Worm (Caenorhabditis elegans) whole organism, L2 larva: Measurements from ENCODE around the gene dhs-8.
A peak's percentile ranks its signal among the peaks of the same experiment; 100 is the strongest.

ENCODE experiments used
- ama-1 ChIP-seq: fragments of 150-350 bp; optimal IDR thresholded peaks from 2 replicates; lab custom pipeline; 2018; ENCODE audit warnings: inconsistent platforms
- blmp-1 ChIP-seq: sonication (generic microtip); optimal IDR thresholded peaks from 2 replicates; lab custom pipeline; 2017; ENCODE audit warnings: missing genetic modification characterization, mild to moderate bottlenecking, missing compliant biosample characterization, antibody characterized with exemption, moderate library complexity; ENCODE audit not compliant: insufficient read depth
- egl-27 ChIP-seq: sonication (generic microtip); optimal IDR thresholded peaks from 3 replicates; lab custom pipeline; 2017; ENCODE audit warnings: missing biosample characterization, missing genetic modification reagents, missing genetic modification characterization
- elt-3 ChIP-seq: sonication (generic microtip); optimal IDR thresholded peaks from 2 replicates; lab custom pipeline; 2017; ENCODE audit warnings: missing biosample characterization, missing genetic modification characterization
- gmeb-1 ChIP-seq: fragments of 150-350 bp; optimal IDR thresholded peaks from 2 replicates; lab custom pipeline; 2014; ENCODE audit warnings: missing biosample characterization, missing genetic modification characterization
- lin-13 ChIP-seq: fragments of 150-350 bp; optimal IDR thresholded peaks from 2 replicates; lab custom pipeline; 2014; ENCODE audit warnings: missing biosample characterization, missing genetic modification reagents, missing genetic modification characterization
- mab-5 ChIP-seq: fragments of 150-350 bp; optimal IDR thresholded peaks from 2 replicates; lab custom pipeline; 2014; ENCODE audit warnings: missing biosample characterization, missing genetic modification characterization
- nhr-23 ChIP-seq: fragments of 150-350 bp; optimal IDR thresholded peaks from 2 replicates; lab custom pipeline; 2014; ENCODE audit warnings: missing biosample characterization, missing genetic modification reagents, missing genetic modification characterization
- nhr-25 ChIP-seq: fragments of 150-350 bp; sonication (generic microtip); optimal IDR thresholded peaks from 3 replicates; lab custom pipeline; 2014; ENCODE audit warnings: missing biosample characterization, missing genetic modification characterization
- skn-1 ChIP-seq: sonication (generic microtip); optimal IDR thresholded peaks from 2 replicates; lab custom pipeline; 2017; ENCODE audit warnings: missing biosample characterization, missing genetic modification characterization
- snpc-4 ChIP-seq: fragments of 150-350 bp; optimal IDR thresholded peaks from 2 replicates; lab custom pipeline; 2014; ENCODE audit warnings: missing biosample characterization, missing genetic modification characterization
- unc-55 ChIP-seq: fragments of 150-350 bp; sonication (generic microtip); optimal IDR thresholded peaks from 3 replicates; lab custom pipeline; 2014; ENCODE audit warnings: missing biosample characterization, missing genetic modification reagents, missing genetic modification characterization

DNA sequence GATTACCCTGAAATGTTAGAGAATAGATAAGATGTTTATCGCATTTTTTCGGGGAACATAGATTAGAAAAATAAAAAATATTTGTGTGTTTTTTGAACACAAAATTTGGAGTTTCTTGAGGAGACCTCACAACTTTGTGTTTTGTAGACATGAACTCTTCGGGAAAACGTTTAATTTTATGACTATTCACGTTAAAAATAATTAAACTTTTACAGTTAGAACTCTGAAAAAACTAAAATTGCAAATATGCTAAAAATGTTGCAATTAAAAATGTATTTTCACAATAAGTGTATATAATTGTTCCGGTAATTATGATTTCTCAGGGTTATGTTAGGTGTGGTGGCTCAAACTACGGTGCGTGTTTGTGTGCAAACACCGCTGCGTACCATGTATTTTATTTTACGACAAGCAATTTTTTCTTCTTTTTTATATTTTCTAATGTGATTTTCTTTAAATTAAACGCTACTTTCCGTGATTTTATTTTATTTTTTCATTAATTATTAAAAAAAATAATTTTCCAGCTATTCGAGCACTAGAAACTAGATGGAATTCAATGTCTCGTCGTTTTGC is 30.5 kb downstream of the dhs-8 start, which contains the start of the genes F57C2.5 and spat-1:
- TF ChIP-seq snpc-4 (tag; lab: Kevin White, UChicago): peak; percentile 2
- TF ChIP-seq skn-1 (tag; lab: Kevin White, UChicago): no peak
- no peak for TF ChIP-seq ama-1 (lab: Kevin White, UChicago)
- TF ChIP-seq nhr-25 (tag; lab: Kevin White, UChicago): peak; percentile 63
- TF ChIP-seq mab-5: no peak
- TF ChIP-seq unc-55 (GFP tag; lab: Kevin White, UChicago): peak; percentile 88
- peak; percentile 65 for TF ChIP-seq lin-13
- no peak for TF ChIP-seq nhr-23 (tag; lab: Kevin White, UChicago)
- TF ChIP-seq blmp-1 (tag; lab: Kevin White, UChicago): no peak
- no peak for TF ChIP-seq egl-27 (tag; lab: Kevin White, UChicago)
- TF ChIP-seq gmeb-1 (tag; lab: Kevin White, UChicago): peak; percentile 33
- TF ChIP-seq elt-3 (tag; lab: Kevin White, UChicago): no peak
